Worm (Caenorhabditis elegans) whole organism, midembryonic: ENCODE data around the gene gsnl-1.

Source experiments
- T22C8.4 ChIP-seq: fragments of 200-800 bp; sonication (Bioruptor generic); IDR thresholded peaks from 2 replicates; pipeline ENCODE4 v1.3.6; 2022; ENCODE audit warnings: missing genetic modification characterization, missing compliant biosample characterization
- cog-1 ChIP-seq: sonication (generic microtip); optimal IDR thresholded peaks from 2 replicates; lab custom pipeline; 2016; ENCODE audit warnings: missing genetic modification characterization, missing compliant biosample characterization
- flt-1 ChIP-seq: fragments of 200-800 bp; sonication (Bioruptor generic); IDR thresholded peaks from 2 replicates; pipeline ENCODE4 v1.3.6; 2022; ENCODE audit warnings: missing genetic modification characterization, missing compliant biosample characterization
- klf-2 ChIP-seq: fragments of 200-800 bp; sonication (Bioruptor generic); conservative IDR thresholded peaks from 2 replicates; pipeline ENCODE4 v1.3.6; 2022; ENCODE audit warnings: missing genetic modification reagents, missing genetic modification characterization, missing compliant biosample characterization
- med-1 ChIP-seq: sonication (generic microtip); optimal IDR thresholded peaks from 2 replicates; lab custom pipeline; 2017; ENCODE audit warnings: missing genetic modification characterization, mild to moderate bottlenecking, missing compliant biosample characterization, antibody characterized with exemption, missing genetic modification reagents; ENCODE audit not compliant: insufficient read depth
- ref-1 ChIP-seq: fragments of 200-800 bp; sonication (Bioruptor generic); conservative IDR thresholded peaks from 2 replicates; pipeline ENCODE4 v1.3.6; 2022; ENCODE audit warnings: missing genetic modification reagents, missing genetic modification characterization, missing compliant biosample characterization
- tab-1 ChIP-seq: fragments of 200-800 bp; sonication (Bioruptor generic); IDR thresholded peaks from 2 replicates; pipeline ENCODE4 v1.3.6; 2022; ENCODE audit warnings: missing genetic modification characterization, missing compliant biosample characterization
- ztf-23 ChIP-seq: fragments of 200-800 bp; sonication (Bioruptor generic); IDR thresholded peaks from 2 replicates; pipeline ENCODE4 v1.3.6; 2022; ENCODE audit warnings: missing genetic modification reagents, missing genetic modification characterization, missing compliant biosample characterization
- ztf-29 ChIP-seq: fragments of 200-800 bp; sonication (Bioruptor generic); IDR thresholded peaks from 2 replicates; pipeline ENCODE4 v1.3.6; 2022; ENCODE audit warnings: missing genetic modification reagents, missing genetic modification characterization, missing compliant biosample characterization

Gene gsnl-1

DNA sequence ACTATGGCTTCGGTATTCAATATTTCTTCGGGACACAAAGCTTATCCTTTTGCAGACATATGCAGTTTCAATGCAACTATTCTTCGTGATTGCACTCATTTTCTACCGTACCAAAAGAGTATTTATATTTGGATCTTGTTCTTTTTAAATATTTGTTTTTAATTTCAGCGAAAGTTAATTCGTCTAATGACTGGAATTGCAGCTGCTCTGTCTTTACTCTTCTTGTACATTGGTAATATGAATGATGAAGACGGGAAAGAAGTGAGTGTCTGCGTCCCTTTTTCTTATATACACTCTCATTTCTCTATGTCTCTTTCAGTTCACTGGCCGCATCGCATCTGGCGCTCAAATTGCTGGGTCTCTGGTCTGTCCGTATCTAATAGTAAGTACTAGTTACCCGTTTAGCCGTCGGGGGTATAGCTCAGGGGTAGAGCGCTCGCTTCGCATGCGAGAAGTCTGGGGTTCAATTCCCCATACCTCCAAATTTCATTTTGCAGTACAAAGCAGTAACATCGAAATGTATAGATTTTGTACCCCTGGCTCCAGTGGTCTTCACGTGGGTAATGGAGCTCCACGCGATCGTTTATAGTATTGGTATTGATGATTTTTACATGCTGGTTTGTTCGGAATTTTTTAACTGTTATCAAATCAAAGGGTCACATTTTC lies 6.4 kb downstream of the gsnl-1 start:
- TF ChIP-seq med-1: peak; percentile 41
- peak; percentile 83 for TF ChIP-seq klf-2 (GFP tag; lab: Robert Waterston, UW)
- TF ChIP-seq flt-1: peak; percentile 97
- TF ChIP-seq ref-1 (GFP tag; lab: Robert Waterston, UW): peak; percentile 84
- peak; percentile 95 for TF ChIP-seq ztf-23 (GFP tag; lab: Robert Waterston, UW)
- peak; percentile 95 for TF ChIP-seq T22C8.4 (GFP tag; lab: Robert Waterston, UW)
- TF ChIP-seq tab-1: peak; percentile 94
- peak; percentile 79; the same call in 1 of the 2 replicates for TF ChIP-seq ztf-29
- TF ChIP-seq cog-1 (tag; lab: Kevin White, UChicago): peak; percentile 78

DNA sequence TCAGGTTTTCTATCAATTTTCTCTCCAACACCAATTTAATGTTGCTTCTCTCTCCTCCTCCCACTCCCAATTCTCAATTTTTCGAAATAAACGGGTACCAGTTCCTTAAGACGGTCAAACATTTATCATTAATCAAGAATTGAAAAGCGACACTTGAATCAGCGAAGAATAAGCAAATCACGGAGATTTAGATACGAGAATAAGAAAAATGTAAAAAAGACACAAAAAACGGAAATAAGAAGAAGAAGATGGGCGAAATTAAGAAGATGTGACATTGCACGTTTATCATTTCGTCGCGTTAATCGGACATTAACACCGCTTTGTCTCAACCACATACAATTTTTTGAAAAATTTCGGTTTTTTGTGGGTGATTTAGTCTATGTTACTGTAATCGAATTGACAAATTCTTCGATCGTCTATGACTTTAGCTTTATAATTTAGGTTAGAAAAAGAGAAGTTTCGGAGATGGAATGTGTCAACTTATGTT lies 7.7 kb downstream of the gsnl-1 start, which contains the start of gene haao-1:
haao-1 (plus strand) TSS at position 437 of the 487 bp plus-strand sequence.
- TF ChIP-seq ztf-23 (GFP tag; lab: Robert Waterston, UW) (no peak), ztf-29 (no peak), ref-1 (GFP tag; lab: Robert Waterston, UW) (no peak), tab-1 (no peak)

DNA sequence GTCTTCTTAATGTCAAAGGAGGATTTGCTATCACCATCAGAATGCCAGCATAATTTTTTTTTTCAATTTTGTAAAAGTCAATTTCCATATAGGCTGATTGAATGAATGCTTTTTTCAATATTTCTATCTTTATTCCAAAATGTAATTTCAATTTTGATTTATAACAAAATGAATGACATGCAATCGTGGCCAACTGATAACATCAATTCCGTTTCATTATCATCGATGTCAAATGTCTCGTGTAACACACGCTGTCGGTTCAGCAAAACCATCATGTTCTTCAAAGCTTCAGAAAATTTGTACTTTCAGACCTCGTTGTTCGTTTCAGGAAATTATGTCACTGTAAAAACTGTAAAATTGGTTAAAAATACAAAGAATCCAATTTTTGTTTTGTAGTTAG lies 10.1 kb downstream of the gsnl-1 start:
- TF ChIP-seq ref-1 (GFP tag; lab: Robert Waterston, UW): no peak
- TF ChIP-seq med-1: no peak
- no peak for TF ChIP-seq ztf-29
- TF ChIP-seq tab-1: no peak
- TF ChIP-seq ztf-23 (GFP tag; lab: Robert Waterston, UW): no peak
- no peak for TF ChIP-seq cog-1 (tag; lab: Kevin White, UChicago)
- no peak for TF ChIP-seq flt-1
- TF ChIP-seq T22C8.4 (GFP tag; lab: Robert Waterston, UW): no peak
- no peak for TF ChIP-seq klf-2 (GFP tag; lab: Robert Waterston, UW)

DNA sequence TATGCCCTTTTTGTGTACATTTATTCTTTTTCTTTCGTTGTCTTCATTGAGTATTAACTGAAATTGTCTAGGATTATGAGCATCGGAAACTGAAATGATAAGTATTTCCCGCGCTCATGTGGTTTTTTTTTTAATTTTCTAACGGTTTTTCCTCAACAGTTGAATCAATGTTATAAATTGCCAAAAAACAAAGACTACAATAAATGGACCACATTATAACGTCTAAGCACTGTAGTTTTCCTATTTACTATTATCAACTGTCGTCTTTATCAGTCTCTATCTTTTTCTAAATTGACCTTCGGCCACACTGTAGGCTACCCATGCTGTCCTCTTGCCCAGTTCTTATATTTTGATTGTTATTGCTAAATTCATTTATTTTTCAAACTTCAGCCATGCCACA lies 10.9 kb downstream of the gsnl-1 start, which contains the start of gene acs-14:
acs-14 (plus strand) TSS at position 391 of the 400 bp plus-strand sequence.
- TF ChIP-seq cog-1 (tag; lab: Kevin White, UChicago) (no peak), T22C8.4 (GFP tag; lab: Robert Waterston, UW) (no peak), ztf-29 (no peak), ref-1 (GFP tag; lab: Robert Waterston, UW) (no peak), tab-1 (no peak), ztf-23 (GFP tag; lab: Robert Waterston, UW) (no peak), klf-2 (GFP tag; lab: Robert Waterston, UW) (no peak), med-1 (no peak), flt-1 (no peak)

DNA sequence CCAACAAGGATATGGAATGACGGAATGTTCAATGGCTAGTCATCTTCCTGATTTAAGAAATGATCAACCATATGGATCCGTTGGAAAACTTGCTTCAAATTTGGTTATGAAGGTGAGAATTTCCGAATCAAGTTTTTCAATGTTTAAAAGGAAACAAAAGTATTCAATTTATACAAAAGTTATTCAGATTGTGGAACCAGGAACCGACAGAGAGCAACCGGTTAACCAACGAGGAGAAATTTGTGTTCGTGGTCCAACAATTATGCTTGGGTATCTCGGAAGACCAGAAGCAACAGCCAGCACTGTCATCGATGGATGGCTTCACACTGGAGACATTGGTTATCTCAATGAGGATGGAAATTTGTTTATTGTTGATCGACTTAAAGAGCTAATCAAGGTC lies 12.8 kb downstream of the gsnl-1 start:
- TF ChIP-seq klf-2 (GFP tag; lab: Robert Waterston, UW) (no peak), ztf-23 (GFP tag; lab: Robert Waterston, UW) (no peak)

DNA sequence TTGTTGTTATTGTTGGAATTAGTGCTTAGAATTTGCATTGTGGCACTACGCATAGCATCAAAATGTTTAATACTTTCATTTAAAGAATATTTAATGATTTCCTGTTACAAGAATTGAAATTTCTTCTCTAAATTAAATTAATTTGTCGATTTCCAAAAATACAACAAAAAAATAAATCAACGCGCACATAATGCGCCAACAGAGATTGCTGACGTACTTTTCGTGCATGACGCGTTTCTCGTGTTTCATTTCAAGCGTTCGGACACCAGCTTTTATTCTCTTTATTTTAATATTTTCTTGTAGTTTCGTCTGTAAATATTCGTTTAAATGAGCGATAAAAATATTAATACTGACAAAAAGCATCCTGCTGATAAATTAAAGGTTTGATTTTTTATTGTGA lies 16.7 kb downstream of the gsnl-1 start, which contains the start of gene eif-2Bdelta:
eif-2Bdelta (plus strand) TSS at position 235 of the 400 bp plus-strand sequence.
- TF ChIP-seq T22C8.4 (GFP tag; lab: Robert Waterston, UW) (no peak), ztf-29 (no peak), med-1 (no peak), flt-1 (no peak), klf-2 (GFP tag; lab: Robert Waterston, UW) (no peak), cog-1 (tag; lab: Kevin White, UChicago) (no peak), ref-1 (GFP tag; lab: Robert Waterston, UW) (no peak), tab-1 (no peak), ztf-23 (GFP tag; lab: Robert Waterston, UW) (no peak)

DNA sequence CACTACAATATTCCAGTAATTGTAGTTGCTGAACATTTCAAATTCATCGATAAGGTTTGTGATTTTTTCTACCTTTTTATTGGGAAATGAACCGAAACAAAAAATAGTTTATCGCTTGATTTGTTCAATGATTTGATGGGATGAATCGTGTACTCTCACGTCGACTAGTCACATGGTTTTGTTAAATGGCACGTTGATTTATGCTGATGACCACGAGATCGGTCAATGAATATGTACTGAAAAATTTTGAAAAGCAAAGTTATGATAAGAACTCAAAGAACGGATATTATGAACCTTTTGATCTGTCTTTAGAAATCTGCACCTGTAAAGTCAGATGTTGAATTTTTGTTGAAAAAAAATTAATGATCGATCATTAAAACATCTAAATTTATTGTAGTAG lies 19.4 kb downstream of the gsnl-1 start:
- TF ChIP-seq flt-1: no peak
- TF ChIP-seq T22C8.4 (GFP tag; lab: Robert Waterston, UW): no peak
- no peak for TF ChIP-seq med-1
- no peak for TF ChIP-seq ztf-23 (GFP tag; lab: Robert Waterston, UW)
- no peak for TF ChIP-seq tab-1
- no peak for TF ChIP-seq ref-1 (GFP tag; lab: Robert Waterston, UW)
- no peak for TF ChIP-seq klf-2 (GFP tag; lab: Robert Waterston, UW)
- TF ChIP-seq ztf-29: no peak
- no peak for TF ChIP-seq cog-1 (tag; lab: Kevin White, UChicago)

DNA sequence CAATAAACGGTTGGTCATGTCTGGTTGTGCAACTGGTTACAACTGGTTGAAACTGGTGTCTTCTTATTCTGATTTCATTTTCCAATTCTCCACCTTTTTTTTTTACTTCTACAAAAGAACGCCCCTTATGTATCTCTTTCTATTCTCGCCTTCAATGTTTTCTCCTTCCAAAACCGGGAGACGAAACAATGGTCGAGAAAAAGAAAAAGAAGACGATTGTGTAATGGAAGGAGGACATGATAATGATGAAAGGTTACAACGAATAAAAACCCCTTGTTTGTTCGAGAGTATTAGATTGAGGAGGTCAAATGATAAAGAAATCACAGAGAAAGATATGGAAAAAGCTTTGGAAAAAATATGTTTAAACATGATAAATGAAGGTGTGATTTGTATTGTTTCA lies 22.0 kb downstream of the gsnl-1 start, which contains the start of gene C50F4.8:
C50F4.8 (minus strand) TSS at position 28 of the 400 bp plus-strand sequence.
- TF ChIP-seq ref-1 (GFP tag; lab: Robert Waterston, UW) (no peak), ztf-23 (GFP tag; lab: Robert Waterston, UW) (no peak), med-1 (no peak), klf-2 (GFP tag; lab: Robert Waterston, UW) (no peak), tab-1 (no peak), ztf-29 (no peak), flt-1 (no peak), cog-1 (tag; lab: Kevin White, UChicago) (no peak), T22C8.4 (GFP tag; lab: Robert Waterston, UW) (no peak)

DNA sequence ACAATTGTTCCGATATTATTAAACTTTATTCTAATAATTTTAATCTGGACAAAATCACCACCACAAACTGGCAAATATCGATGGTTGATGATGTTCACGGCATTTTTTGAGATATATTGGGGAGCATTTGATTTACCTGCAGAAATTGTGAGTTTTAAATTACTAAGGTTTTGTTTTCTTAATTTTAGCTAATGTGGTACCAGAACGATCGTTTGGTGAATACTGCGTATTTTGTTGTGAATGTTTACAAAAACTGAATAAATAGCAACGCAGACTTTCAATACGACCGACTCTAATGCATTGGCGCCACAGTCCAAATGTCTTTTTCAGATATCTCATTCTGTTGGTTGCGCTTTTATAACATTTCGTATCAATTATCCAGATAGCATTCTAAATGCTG lies 24.9 kb downstream of the gsnl-1 start:
- TF ChIP-seq klf-2 (GFP tag; lab: Robert Waterston, UW) (no peak), med-1 (no peak), T22C8.4 (GFP tag; lab: Robert Waterston, UW) (no peak), cog-1 (tag; lab: Kevin White, UChicago) (no peak), flt-1 (no peak), ref-1 (GFP tag; lab: Robert Waterston, UW) (no peak), ztf-23 (GFP tag; lab: Robert Waterston, UW) (no peak), ztf-29 (no peak), tab-1 (no peak)

DNA sequence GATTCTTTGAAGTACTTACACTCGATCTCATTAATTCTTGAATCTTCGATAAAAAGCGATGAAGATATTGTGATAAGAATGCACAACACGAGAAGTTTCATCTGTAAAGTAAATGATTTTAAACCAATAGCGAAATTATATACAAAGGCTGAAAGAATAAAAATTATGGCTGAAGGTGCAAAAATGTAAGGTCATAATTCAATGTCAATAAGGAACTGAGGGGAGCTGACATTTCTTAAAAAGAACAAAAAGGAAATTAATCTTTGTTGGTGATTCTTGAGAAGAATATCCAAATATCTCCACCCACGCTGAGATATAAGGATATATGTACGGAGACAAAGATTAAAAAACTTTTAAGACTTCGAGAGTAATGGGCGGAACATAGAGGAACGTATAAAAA lies 27.3 kb downstream of the gsnl-1 start, which contains the start of gene C50F4.9:
C50F4.9 (minus strand) TSS at position 101 of the 400 bp plus-strand sequence.
- no peak for TF ChIP-seq ztf-29
- no peak for TF ChIP-seq ztf-23 (GFP tag; lab: Robert Waterston, UW)
- no peak for TF ChIP-seq med-1
- TF ChIP-seq ref-1 (GFP tag; lab: Robert Waterston, UW): no peak
- TF ChIP-seq T22C8.4 (GFP tag; lab: Robert Waterston, UW): no peak
- TF ChIP-seq cog-1 (tag; lab: Kevin White, UChicago): no peak
- no peak for TF ChIP-seq tab-1
- TF ChIP-seq klf-2 (GFP tag; lab: Robert Waterston, UW): no peak
- TF ChIP-seq flt-1: no peak
